Worm (Caenorhabditis elegans): ENCODE data around the gene T04C9.2.

Gene T04C9.2

ce11 chrIII:5953041-5953912 is 38.4 kb upstream of the T04C9.2 start (continued):
- TF ChIP-seq nhr-111 (GFP tag; optimal IDR thresholded peaks at IDR 0.05), result no peak
- TF ChIP-seq nhr-48 (tag; optimal IDR thresholded peaks at IDR 0.05), result peak; percentile 14
- 0 out of 2 replicates have a peak, but pooled peaks have one; percentile 18 for TF ChIP-seq lin-1 (GFP tag; IDR thresholded peaks at IDR 0.05)
- no peak for TF ChIP-seq ceh-62 (tag; optimal IDR thresholded peaks at IDR 0.05)
- TF ChIP-seq madf-5 (GFP tag; IDR thresholded peaks at IDR 0.05), result no peak
- TF ChIP-seq F44E2.7 (GFP tag; IDR thresholded peaks at IDR 0.05), result no peak
- TF ChIP-seq lin-38 (GFP tag; IDR thresholded peaks at IDR 0.05), result peak; percentile 47
- no peak for TF ChIP-seq dpl-1 (GFP tag; optimal IDR thresholded peaks at IDR 0.05)
- TF ChIP-seq zfp-3 (GFP tag; conservative IDR thresholded peaks at IDR 0.05), result peak; percentile 78; the same call in 1 of the 2 replicates
- TF ChIP-seq gei-8 (GFP tag; optimal IDR thresholded peaks at IDR 0.05), result peak; percentile 2
- TF ChIP-seq set-16 (GFP tag; IDR thresholded peaks at IDR 0.05), result no peak
- no peak for TF ChIP-seq lin-29 (GFP tag; IDR thresholded peaks at IDR 0.05)
- no peak for TF ChIP-seq nhr-237 (tag; optimal IDR thresholded peaks at IDR 0.05)
- TF ChIP-seq egl-27 (tag; optimal IDR thresholded peaks at IDR 0.05), result no peak
- 0 out of 2 replicates have a peak, but pooled peaks have one; percentile 10 for TF ChIP-seq ceh-20 (GFP tag; IDR thresholded peaks at IDR 0.05)
- TF ChIP-seq nhr-77 (tag; optimal IDR thresholded peaks at IDR 0.05), result peak; percentile 17
- peak; percentile 45 for TF ChIP-seq nhr-25 (tag; optimal IDR thresholded peaks at IDR 0.05; ENCODE audit: borderline replicate concordance, insufficient read depth)
- no peak for TF ChIP-seq zfp-2 (tag; optimal IDR thresholded peaks at IDR 0.05)
- no peak for TF ChIP-seq aly-2 (tag; optimal IDR thresholded peaks at IDR 0.05)
- TF ChIP-seq mes-2 (tag; optimal IDR thresholded peaks at IDR 0.05; ENCODE audit: poor library complexity, severe bottlenecking), result peak; percentile 36
- TF ChIP-seq Y105C5A.15 (GFP tag; IDR thresholded peaks at IDR 0.05), result 0 out of 2 replicates have a peak, but pooled peaks have one; percentile 5
- TF ChIP-seq ctbp-1 (GFP tag; IDR thresholded peaks at IDR 0.05), result no peak
- no peak for TF ChIP-seq nhr-11 (tag; optimal IDR thresholded peaks at IDR 0.05)
- TF ChIP-seq F49E8.2 (tag; optimal IDR thresholded peaks at IDR 0.05; ENCODE audit: borderline replicate concordance), result no peak
- peak; percentile 12 for TF ChIP-seq T20F7.1 (GFP tag; optimal IDR thresholded peaks at IDR 0.05)
- peak; percentile 44 for TF ChIP-seq nhr-10 (tag; optimal IDR thresholded peaks at IDR 0.05)
- peak in 1 of 2 experiments; percentile 13 for TF ChIP-seq hif-1 (tag; optimal IDR thresholded peaks at IDR 0.05)
- TF ChIP-seq nhr-102 (tag; optimal IDR thresholded peaks at IDR 0.05), result peak; percentile 75
- TF ChIP-seq dve-1 (tag; optimal IDR thresholded peaks at IDR 0.05; ENCODE audit: insufficient read depth), result peak; percentile 23
- TF ChIP-seq hmg-1.1 (GFP tag; IDR thresholded peaks at IDR 0.05), result peak; percentile 22; the same call in 1 of the 2 replicates
- TF ChIP-seq ZK546.5 (tag; optimal IDR thresholded peaks at IDR 0.05), result no peak
- no peak for TF ChIP-seq daf-19 (GFP tag; conservative IDR thresholded peaks at IDR 0.05)
- TF ChIP-seq cey-2 (tag; optimal IDR thresholded peaks at IDR 0.05; ENCODE audit: borderline replicate concordance, insufficient read depth), result no peak
- TF ChIP-seq hlh-11 (tag; optimal IDR thresholded peaks at IDR 0.05), result peak; percentile 14

ce11 chrIII:5953913-5954290 is 37.8 kb upstream of the T04C9.2 start:
- TF ChIP-seq F10B5.3 (tag; optimal IDR thresholded peaks at IDR 0.05), result no peak
- TF ChIP-seq egl-43 (GFP tag; IDR thresholded peaks at IDR 0.05), result 0 out of 2 replicates have a peak, but pooled peaks have one; percentile 26
- TF ChIP-seq unc-62 (GFP tag; optimal IDR thresholded peaks at IDR 0.05 in 1 of 2), result peak in 1 of 2 experiments; percentile 68
- no peak for TF ChIP-seq unc-62 (tag; optimal IDR thresholded peaks at IDR 0.05)
- TF ChIP-seq set-16 (GFP tag; IDR thresholded peaks at IDR 0.05), result peak; percentile 95
- no peak for TF ChIP-seq hif-1 (tag; optimal IDR thresholded peaks at IDR 0.05)
